Worm (Caenorhabditis elegans) whole organism, late embryonic: ENCODE data around the gene T26H10.2.

Experiments
- T23F11.4 ChIP-seq: fragments of 200-800 bp; sonication (Bioruptor generic); optimal IDR thresholded peaks from 2 replicates; lab custom pipeline; 2018; ENCODE audit warnings: mild to moderate bottlenecking, missing genetic modification characterization, missing compliant biosample characterization
- ama-1 ChIP-seq: fragments of 150-350 bp; optimal IDR thresholded peaks from 2 replicates; lab custom pipeline; 2014
- ceh-19 ChIP-seq: fragments of 200-800 bp; sonication (Bioruptor generic); optimal IDR thresholded peaks from 2 replicates; lab custom pipeline; 2018; ENCODE audit warnings: mild to moderate bottlenecking, missing genetic modification characterization, missing compliant biosample characterization
- eyg-1 ChIP-seq: sonication (generic microtip); optimal IDR thresholded peaks from 2 replicates; lab custom pipeline; 2016; ENCODE audit warnings: missing genotype, missing genetic modification characterization, missing compliant biosample characterization
- lin-11 ChIP-seq: fragments of 200-800 bp; sonication (Bioruptor generic); optimal IDR thresholded peaks from 2 replicates; lab custom pipeline; 2018; ENCODE audit warnings: mild to moderate bottlenecking, missing genetic modification characterization, missing compliant biosample characterization
- pros-1 ChIP-seq: fragments of 150-350 bp; optimal IDR thresholded peaks from 2 replicates; lab custom pipeline; 2014; ENCODE audit warnings: missing biosample characterization, missing genetic modification reagents, missing genetic modification characterization
- sdc-2 ChIP-seq: sonication (generic microtip); optimal IDR thresholded peaks from 2 replicates; lab custom pipeline; 2016; ENCODE audit warnings: missing genotype, missing genetic modification characterization, missing compliant biosample characterization
- unc-86 ChIP-seq: sonication (generic microtip); optimal IDR thresholded peaks from 2 replicates; lab custom pipeline; 2016; ENCODE audit warnings: missing genetic modification characterization, missing compliant biosample characterization

- TF ChIP-seq lin-11 (no peak), pros-1 (tag; lab: Kevin White, UChicago) (no peak), eyg-1 (tag; lab: Kevin White, UChicago) (no peak), T23F11.4 (GFP tag; lab: Kevin White, UChicago) (no peak), ceh-19 (GFP tag; lab: Kevin White, UChicago) (no peak), unc-86 (tag; lab: Kevin White, UChicago) (no peak), sdc-2 (no peak), ama-1 (no peak)
Observed at ce11 chrV:11386428-11386827, 38.0 kb downstream of the T26H10.2 start, which contains the start of gene F55C10.4.
